Fruit fly (Drosophila melanogaster) whole organism, prepupa: Measurements from ENCODE around the gene Spn.

Source experiments
- Blimp-1 ChIP-seq: fragments of 200-800 bp; sonication (Bioruptor generic); optimal IDR thresholded peaks from 3 replicates; lab custom pipeline; 2017; ENCODE audit warnings: missing biosample characterization, missing genetic modification characterization, mild to moderate bottlenecking, moderate library complexity, missing genetic modification reagents
- CG10669 ChIP-seq: fragments of 200-800 bp; sonication (Bioruptor generic); optimal IDR thresholded peaks from 3 replicates; lab custom pipeline; 2018; ENCODE audit warnings: missing biosample characterization, mild to moderate bottlenecking, missing genetic modification characterization, moderate library complexity
- CG11294 ChIP-seq: fragments of 200-800 bp; sonication (Bioruptor generic); IDR thresholded peaks from 2 replicates; pipeline ENCODE4 v1.3.6; 2022; ENCODE audit warnings: missing biosample characterization, missing genetic modification characterization
- CG11902 ChIP-seq: fragments of 200-800 bp; sonication (Bioruptor generic); optimal IDR thresholded peaks from 3 replicates; lab custom pipeline; 2016; ENCODE audit warnings: missing biosample characterization, missing genetic modification characterization
- CG15336 ChIP-seq: fragments of 200-800 bp; sonication (Bioruptor generic); IDR thresholded peaks from 2 replicates; pipeline ENCODE4 v1.3.6; 2022; ENCODE audit warnings: missing biosample characterization, missing genetic modification characterization
- CG16779 ChIP-seq: fragments of 200-800 bp; sonication (Bioruptor generic); optimal IDR thresholded peaks from 3 replicates; lab custom pipeline; 2017; ENCODE audit warnings: missing biosample characterization, mild to moderate bottlenecking, missing genetic modification characterization
- CG3032 ChIP-seq: fragments of 200-800 bp; optimal IDR thresholded peaks from 2 replicates; lab custom pipeline; 2019; ENCODE audit warnings: missing biosample characterization, mild to moderate bottlenecking, missing genetic modification characterization, moderate library complexity
- CG32006 ChIP-seq: fragments of 200-800 bp; sonication (Bioruptor generic); optimal IDR thresholded peaks from 3 replicates; lab custom pipeline; 2017; ENCODE audit warnings: missing biosample characterization, mild to moderate bottlenecking, missing genetic modification characterization
- CG4318 ChIP-seq: fragments of 200-800 bp; sonication (Bioruptor generic); optimal IDR thresholded peaks from 3 replicates; lab custom pipeline; 2017; ENCODE audit warnings: missing biosample characterization, mild to moderate bottlenecking, missing genetic modification characterization
- CG6276 ChIP-seq: fragments of 200-800 bp; sonication (Bioruptor generic); optimal IDR thresholded peaks from 2 replicates; lab custom pipeline; 2017; ENCODE audit warnings: missing biosample characterization, mild to moderate bottlenecking, missing genetic modification characterization
- CG6792 ChIP-seq: fragments of 200-800 bp; sonication (Bioruptor generic); optimal IDR thresholded peaks from 3 replicates; lab custom pipeline; 2016; ENCODE audit warnings: missing biosample characterization, missing genetic modification characterization
- CG6808 ChIP-seq: fragments of 200-800 bp; sonication (Bioruptor generic); optimal IDR thresholded peaks from 3 replicates; lab custom pipeline; 2017; ENCODE audit warnings: missing biosample characterization, missing genetic modification characterization, mild to moderate bottlenecking, moderate library complexity, missing genetic modification reagents
- CG6854 ChIP-seq: fragments of 200-800 bp; sonication (Bioruptor generic); optimal IDR thresholded peaks from 2 replicates; lab custom pipeline; 2017; ENCODE audit warnings: missing biosample characterization, mild to moderate bottlenecking, missing genetic modification characterization
- CG8119 ChIP-seq: fragments of 200-800 bp; sonication (Bioruptor generic); IDR thresholded peaks from 3 replicates; pipeline ENCODE4 v1.3.6; 2022; ENCODE audit warnings: missing biosample characterization, missing genetic modification characterization
- CG9139 ChIP-seq: fragments of 200-800 bp; sonication (Bioruptor generic); optimal IDR thresholded peaks from 3 replicates; lab custom pipeline; 2017; ENCODE audit warnings: missing biosample characterization, mild to moderate bottlenecking, missing genetic modification characterization
- Eip78C ChIP-seq: fragments of 200-800 bp; sonication (Bioruptor generic); peaks from one replicate; lab custom pipeline; 2016; ENCODE audit warnings: missing biosample characterization, missing genetic modification characterization
- Eip93F ChIP-seq: fragments of 200-800 bp; sonication (Bioruptor generic); optimal IDR thresholded peaks from 2 replicates; lab custom pipeline; 2016; ENCODE audit warnings: missing biosample characterization, mild to moderate bottlenecking, missing genetic modification characterization
- Ets21C ChIP-seq: fragments of 200-800 bp; sonication (Bioruptor generic); optimal IDR thresholded peaks from 3 replicates; lab custom pipeline; 2016; ENCODE audit warnings: missing biosample characterization, missing genetic modification characterization
- Ets96B ChIP-seq: fragments of 200-800 bp; optimal IDR thresholded peaks from 2 replicates; lab custom pipeline; 2019; ENCODE audit warnings: missing biosample characterization, mild to moderate bottlenecking, missing genetic modification characterization, moderate library complexity
- Gug ChIP-seq: fragments of 200-800 bp; sonication (Bioruptor generic); IDR thresholded peaks from 2 replicates; pipeline ENCODE4 v1.3.6; 2022; ENCODE audit warnings: missing biosample characterization, missing genetic modification characterization
- Hr38 ChIP-seq: sonication (Bioruptor generic); optimal IDR thresholded peaks from 2 replicates; lab custom pipeline; 2016; ENCODE audit warnings: missing biosample characterization, missing genetic modification characterization
- Hr39 ChIP-seq: fragments of 200-800 bp; sonication (Bioruptor generic); optimal IDR thresholded peaks from 2 replicates; lab custom pipeline; 2016; ENCODE audit warnings: missing biosample characterization, missing genetic modification characterization
- Hr4 ChIP-seq: fragments of 200-800 bp; sonication (Bioruptor generic); optimal IDR thresholded peaks from 3 replicates; lab custom pipeline; 2016; ENCODE audit warnings: missing biosample characterization, missing genetic modification characterization
- Lpt ChIP-seq: fragments of 200-800 bp; sonication (Bioruptor generic); optimal IDR thresholded peaks from 3 replicates; lab custom pipeline; 2016; ENCODE audit warnings: missing biosample characterization, missing genetic modification characterization
- Met ChIP-seq: fragments of 200-800 bp; sonication (Bioruptor generic); optimal IDR thresholded peaks from 3 replicates; lab custom pipeline; 2016; ENCODE audit warnings: missing biosample characterization, missing genetic modification characterization
- OdsH ChIP-seq: fragments of 200-800 bp; sonication (Bioruptor generic); optimal IDR thresholded peaks from 3 replicates; lab custom pipeline; 2016; ENCODE audit warnings: missing biosample characterization, missing genetic modification characterization
- Sox102F ChIP-seq: fragments of 200-800 bp; sonication (Bioruptor generic); optimal IDR thresholded peaks from 2 replicates; lab custom pipeline; 2016; ENCODE audit warnings: missing biosample characterization, mild to moderate bottlenecking, missing genetic modification characterization
- Sox14 ChIP-seq: fragments of 200-800 bp; sonication (Bioruptor generic); optimal IDR thresholded peaks from 3 replicates; lab custom pipeline; 2016; ENCODE audit warnings: missing biosample characterization, missing genetic modification characterization
- achi ChIP-seq: fragments of 200-800 bp; sonication (Bioruptor generic); optimal IDR thresholded peaks from 3 replicates; lab custom pipeline; 2016; ENCODE audit warnings: missing biosample characterization, missing genetic modification characterization
- acj6 ChIP-seq: fragments of 200-800 bp; sonication (Bioruptor generic); optimal IDR thresholded peaks from 3 replicates; lab custom pipeline; 2016; ENCODE audit warnings: missing biosample characterization, missing genetic modification characterization
- cyc ChIP-seq: fragments of 200-800 bp; sonication (Bioruptor generic); optimal IDR thresholded peaks from 3 replicates; lab custom pipeline; 2016; ENCODE audit warnings: missing biosample characterization, missing genetic modification characterization
- dac ChIP-seq: fragments of 200-800 bp; sonication (Bioruptor generic); optimal IDR thresholded peaks from 2 replicates; lab custom pipeline; 2017; ENCODE audit warnings: missing biosample characterization, mild to moderate bottlenecking, missing genetic modification characterization
- esn ChIP-seq: fragments of 200-800 bp; sonication (Bioruptor generic); optimal IDR thresholded peaks from 2 replicates; lab custom pipeline; 2016; ENCODE audit warnings: missing biosample characterization, mild to moderate bottlenecking, missing genetic modification characterization, moderate library complexity
- fd59A ChIP-seq: fragments of 200-800 bp; sonication (Bioruptor generic); optimal IDR thresholded peaks from 2 replicates; lab custom pipeline; 2017; ENCODE audit warnings: missing biosample characterization, mild to moderate bottlenecking, missing genetic modification characterization, missing genetic modification reagents
- fd85E ChIP-seq: fragments of 200-800 bp; sonication (Bioruptor generic); optimal IDR thresholded peaks from 3 replicates; lab custom pipeline; 2016; ENCODE audit warnings: missing biosample characterization, missing genetic modification characterization
- fkh ChIP-seq: fragments of 200-800 bp; sonication (Bioruptor generic); optimal IDR thresholded peaks from 3 replicates; lab custom pipeline; 2017; ENCODE audit warnings: missing biosample characterization, mild to moderate bottlenecking, missing genetic modification characterization, moderate library complexity
- net ChIP-seq: fragments of 200-800 bp; sonication (Bioruptor generic); optimal IDR thresholded peaks from 3 replicates; lab custom pipeline; 2016; ENCODE audit warnings: missing biosample characterization, missing genetic modification characterization
- pdm3 ChIP-seq: fragments of 200-800 bp; sonication (Bioruptor generic); optimal IDR thresholded peaks from 3 replicates; lab custom pipeline; 2016; ENCODE audit warnings: missing biosample characterization, missing genetic modification characterization
- salr ChIP-seq, 2 experiments: fragments of 200-800 bp; sonication (Bioruptor generic); optimal IDR thresholded peaks; 3 replicates each; lab custom pipeline; 2016 to 2018; ENCODE audit warnings: missing biosample characterization in 2 of 2, missing genetic modification characterization in 2 of 2, mild to moderate bottlenecking in 1 of 2
- spab ChIP-seq: fragments of 200-800 bp; sonication (Bioruptor generic); optimal IDR thresholded peaks from 2 replicates; lab custom pipeline; 2017; ENCODE audit warnings: missing biosample characterization, mild to moderate bottlenecking, missing genetic modification characterization, missing genetic modification reagents
- ss ChIP-seq, 2 experiments: fragments of 200-800 bp; sonication (Bioruptor generic); optimal IDR thresholded peaks; 2 replicates in 1 of 2; 3 replicates in 1 of 2; lab custom pipeline; 2017 to 2018; ENCODE audit warnings: mild to moderate bottlenecking in 2 of 2, missing biosample characterization in 2 of 2, missing genetic modification characterization in 2 of 2, moderate library complexity in 1 of 2
- vri ChIP-seq: fragments of 200-800 bp; sonication (Bioruptor generic); optimal IDR thresholded peaks from 3 replicates; lab custom pipeline; 2016; ENCODE audit warnings: missing biosample characterization, mild to moderate bottlenecking, missing genetic modification characterization

Spn gene

dm6 chr3L:2470735-2471395, 83.2 kb downstream of the Spn start (continued):
- TF ChIP-seq CG3032 (peak; percentile 77), ss (GFP tag; optimal IDR thresholded peaks at IDR 0.05; lab: Kevin White, UChicago) (peak; percentile 61 to 76), CG11294 (GFP tag; lab: Robert Waterston, UW) (no peak), CG6808 (GFP tag; lab: Kevin White, UChicago) (peak; percentile 72), Hr39 (GFP tag; lab: Kevin White, UChicago) (peak; percentile 32), acj6 (peak; percentile 57), achi (GFP tag; lab: Kevin White, UChicago) (peak; percentile 69), CG32006 (peak; percentile 57), Hr4 (GFP tag; lab: Kevin White, UChicago) (peak; percentile 49), Eip93F (no peak), fkh (no peak), Sox102F (GFP tag; lab: Kevin White, UChicago) (peak; percentile 53), vri (peak; percentile 12), spab (GFP tag; lab: Kevin White, UChicago) (peak; percentile 72), Lpt (GFP tag; lab: Kevin White, UChicago) (peak; percentile 12), CG6792 (peak; percentile 64), Ets96B (tag; lab: Kevin White, UChicago) (peak; percentile 81), CG16779 (tag; lab: Kevin White, UChicago) (peak; percentile 51), CG6854 (GFP tag; lab: Kevin White, UChicago) (no peak), CG10669 (GFP tag; lab: Kevin White, UChicago) (peak; percentile 74)
- TF ChIP-seq, all 60 proteins: peak for 51

DNA sequence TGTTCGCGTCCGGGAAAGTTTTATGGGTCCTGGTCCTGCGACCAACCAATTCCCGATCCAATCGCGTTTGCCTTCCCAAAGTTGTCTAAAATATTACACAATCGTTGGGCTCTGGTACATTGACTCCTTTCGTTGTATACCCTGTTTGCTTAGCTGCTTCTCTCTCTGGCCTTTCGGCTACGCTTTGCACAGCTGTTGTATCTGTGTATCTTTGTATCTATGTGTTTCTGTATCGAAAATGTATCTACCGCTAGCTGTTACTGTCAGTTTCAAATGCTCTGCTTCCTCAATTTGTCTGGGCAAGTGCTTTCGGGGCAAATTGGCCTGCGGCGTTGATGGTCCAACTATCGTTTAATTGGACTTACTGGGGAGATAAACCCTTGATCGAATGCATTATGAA, 84.4 kb downstream of the Spn start:
- TF ChIP-seq vri (peak; percentile 41), CG9139 (GFP tag; lab: Kevin White, UChicago) (no peak), fkh (peak; percentile 74), CG11902 (GFP tag; lab: Kevin White, UChicago) (no peak), Hr39 (GFP tag; lab: Kevin White, UChicago) (no peak), CG16779 (tag; lab: Kevin White, UChicago) (no peak), cyc (no peak), Hr4 (GFP tag; lab: Kevin White, UChicago) (no peak), CG32006 (no peak), OdsH (no peak), net (GFP tag; lab: Kevin White, UChicago) (no peak), pdm3 (no peak), Ets21C (GFP tag; lab: Kevin White, UChicago) (no peak), salr (GFP tag; optimal IDR thresholded peaks at IDR 0.05; lab: Kevin White, UChicago) (no peak)

dm6 chr3L:2468509-2468908, 85.6 kb downstream of the Spn start:
- peak; percentile 25 for TF ChIP-seq CG6276 (GFP tag; lab: Kevin White, UChicago)
- no peak for TF ChIP-seq Met (GFP tag; lab: Kevin White, UChicago)
- TF ChIP-seq pdm3 = no peak
- peak; percentile 71 for TF ChIP-seq fkh
- TF ChIP-seq dac (GFP tag; lab: Kevin White, UChicago) = no peak
- TF ChIP-seq CG8119 (GFP tag; lab: Robert Waterston, UW) = no peak
- no peak for TF ChIP-seq CG9139 (GFP tag; lab: Kevin White, UChicago)
- peak; percentile 2 for TF ChIP-seq CG32006
- TF ChIP-seq OdsH = no peak
- TF ChIP-seq Eip78C (GFP tag; lab: Kevin White, UChicago) = no peak
- TF ChIP-seq CG11294 (GFP tag; lab: Robert Waterston, UW) = no peak
- no peak for TF ChIP-seq CG10669 (GFP tag; lab: Kevin White, UChicago)

DNA sequence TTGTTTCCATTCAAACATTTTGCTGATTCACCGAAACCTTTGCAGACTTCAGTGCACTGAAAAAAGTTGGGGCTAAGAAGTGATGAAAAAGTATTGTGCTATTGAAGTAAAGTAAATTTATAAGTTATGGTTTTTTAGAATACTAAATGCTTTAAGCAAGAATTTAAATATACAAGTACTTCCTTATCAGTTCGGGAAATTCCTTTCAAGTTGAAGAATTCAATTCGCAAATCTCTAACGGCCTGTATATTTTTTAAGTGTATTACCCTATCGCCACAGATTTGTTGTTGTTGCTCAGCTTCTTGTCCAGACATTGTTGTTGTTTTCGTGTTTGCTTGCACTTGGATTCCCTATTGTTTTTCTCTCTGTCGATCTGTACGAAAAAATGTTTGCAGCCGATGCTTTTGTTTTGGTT, 86.7 kb downstream of the Spn start:
- TF ChIP-seq vri = peak; percentile 85
- TF ChIP-seq CG6854 (GFP tag; lab: Kevin White, UChicago) = peak; percentile 80
- TF ChIP-seq Blimp-1 (GFP tag; lab: Kevin White, UChicago) = peak; percentile 62
- peak; percentile 69 for TF ChIP-seq CG11294 (GFP tag; lab: Robert Waterston, UW)
- TF ChIP-seq Met (GFP tag; lab: Kevin White, UChicago) = peak; percentile 93
- TF ChIP-seq acj6 = peak; percentile 83
- TF ChIP-seq Ets96B (tag; lab: Kevin White, UChicago) = peak; percentile 83
- TF ChIP-seq achi (GFP tag; lab: Kevin White, UChicago) = peak; percentile 85
- TF ChIP-seq CG9139 (GFP tag; lab: Kevin White, UChicago) = peak; percentile 54
- peak; percentile 48 for TF ChIP-seq Gug
- TF ChIP-seq Hr38 (GFP tag; lab: Kevin White, UChicago) = no peak
- TF ChIP-seq Sox14 (GFP tag; lab: Kevin White, UChicago) = peak; percentile 84
- peak; percentile 82 for TF ChIP-seq CG6808 (GFP tag; lab: Kevin White, UChicago)
- peak; percentile 54 for TF ChIP-seq CG4318 (GFP tag; lab: Kevin White, UChicago)
- TF ChIP-seq Ets21C (GFP tag; lab: Kevin White, UChicago) = peak; percentile 78
- TF ChIP-seq CG15336 = peak; percentile 80
- TF ChIP-seq CG3032 = peak; percentile 75
- TF ChIP-seq esn (GFP tag; lab: Kevin White, UChicago) = peak; percentile 94
- peak; percentile 63 for TF ChIP-seq fd59A
- TF ChIP-seq spab (GFP tag; lab: Kevin White, UChicago) = peak; percentile 77
- TF ChIP-seq fd85E (GFP tag; lab: Kevin White, UChicago) = peak; percentile 55
